Worm (Caenorhabditis elegans): Measurements from ENCODE around the gene mex-6.
A peak's percentile ranks its signal among the peaks of the same experiment; 100 is the strongest.

mex-6 gene

ce11 chrII:9566045-9566444 is 42.1 kb downstream of the mex-6 start:
- TF ChIP-seq ztf-23 (GFP tag; IDR thresholded peaks at IDR 0.05) (peak; percentile 92), flt-1 (GFP tag; IDR thresholded peaks at IDR 0.05) (peak; percentile 97), ztf-29 (GFP tag; IDR thresholded peaks at IDR 0.05) (peak; percentile 83), T22C8.4 (GFP tag; IDR thresholded peaks at IDR 0.05) (peak; percentile 89), klf-2 (GFP tag; conservative IDR thresholded peaks at IDR 0.05) (peak; percentile 83), cog-1 (tag; optimal IDR thresholded peaks at IDR 0.05) (peak; percentile 61), tab-1 (GFP tag; IDR thresholded peaks at IDR 0.05) (peak; percentile 97), med-1 (GFP tag; optimal IDR thresholded peaks at IDR 0.05; ENCODE audit: insufficient read depth) (peak; percentile 47), ref-1 (GFP tag; conservative IDR thresholded peaks at IDR 0.05) (peak; percentile 93)

ce11 chrII:9573412-9573811 is 49.4 kb downstream of the mex-6 start:
- TF ChIP-seq T22C8.4 (GFP tag; IDR thresholded peaks at IDR 0.05) (no peak), tab-1 (GFP tag; IDR thresholded peaks at IDR 0.05) (no peak), ref-1 (GFP tag; conservative IDR thresholded peaks at IDR 0.05) (no peak), flt-1 (GFP tag; IDR thresholded peaks at IDR 0.05) (no peak), ztf-29 (GFP tag; IDR thresholded peaks at IDR 0.05) (no peak), ztf-23 (GFP tag; IDR thresholded peaks at IDR 0.05) (no peak), cog-1 (tag; optimal IDR thresholded peaks at IDR 0.05) (no peak), klf-2 (GFP tag; conservative IDR thresholded peaks at IDR 0.05) (no peak), med-1 (GFP tag; optimal IDR thresholded peaks at IDR 0.05; ENCODE audit: insufficient read depth) (no peak)

ce11 chrII:9574406-9574805 is 50.4 kb downstream of the mex-6 start:
- TF ChIP-seq ztf-23 (GFP tag; IDR thresholded peaks at IDR 0.05) (no peak), klf-2 (GFP tag; conservative IDR thresholded peaks at IDR 0.05) (no peak), tab-1 (GFP tag; IDR thresholded peaks at IDR 0.05) (no peak), T22C8.4 (GFP tag; IDR thresholded peaks at IDR 0.05) (no peak), med-1 (GFP tag; optimal IDR thresholded peaks at IDR 0.05; ENCODE audit: insufficient read depth) (no peak), flt-1 (GFP tag; IDR thresholded peaks at IDR 0.05) (no peak), cog-1 (tag; optimal IDR thresholded peaks at IDR 0.05) (no peak), ztf-29 (GFP tag; IDR thresholded peaks at IDR 0.05) (no peak), ref-1 (GFP tag; conservative IDR thresholded peaks at IDR 0.05) (no peak)

ce11 chrII:9575670-9576069 is 51.7 kb downstream of the mex-6 start, which contains the start of gene exc-7:
exc-7 (plus strand) TSS chrII:9575970.
- TF ChIP-seq ztf-29 (GFP tag; IDR thresholded peaks at IDR 0.05) (no peak), klf-2 (GFP tag; conservative IDR thresholded peaks at IDR 0.05) (no peak), T22C8.4 (GFP tag; IDR thresholded peaks at IDR 0.05) (no peak), flt-1 (GFP tag; IDR thresholded peaks at IDR 0.05) (no peak), ref-1 (GFP tag; conservative IDR thresholded peaks at IDR 0.05) (no peak), med-1 (GFP tag; optimal IDR thresholded peaks at IDR 0.05; ENCODE audit: insufficient read depth) (no peak), tab-1 (GFP tag; IDR thresholded peaks at IDR 0.05) (no peak)

All from whole organism, midembryonic.